Fruit fly (Drosophila melanogaster) whole organism, adult: ENCODE data around the gene Rai1.
A peak's percentile ranks its signal among the peaks of the same experiment; 100 is the strongest.

Experiments
- CG11617 ChIP-seq: fragments of 200-800 bp; sonication (Bioruptor generic); optimal IDR thresholded peaks from 2 replicates; lab custom pipeline; 2017; ENCODE audit warnings: mild to moderate bottlenecking, missing biosample characterization, missing genetic modification reagents, missing genetic modification characterization
- CG12768 ChIP-seq: fragments of 200-800 bp; sonication (Bioruptor generic); optimal IDR thresholded peaks from 2 replicates; lab custom pipeline; 2017; ENCODE audit warnings: missing biosample characterization, missing genetic modification characterization, mild to moderate bottlenecking, moderate library complexity, missing genetic modification reagents
- CG14711 ChIP-seq: fragments of 200-800 bp; sonication (Bioruptor generic); optimal IDR thresholded peaks from 2 replicates; lab custom pipeline; 2018; ENCODE audit warnings: missing biosample characterization, mild to moderate bottlenecking, missing genetic modification characterization, moderate library complexity
- CG1620 ChIP-seq: fragments of 200-800 bp; sonication (Bioruptor generic); optimal IDR thresholded peaks from 2 replicates; lab custom pipeline; 2016; ENCODE audit warnings: missing biosample characterization, missing genetic modification characterization
- CG33017 ChIP-seq: fragments of 200-800 bp; sonication (Bioruptor generic); optimal IDR thresholded peaks from 2 replicates; lab custom pipeline; 2018; ENCODE audit warnings: missing biosample characterization, mild to moderate bottlenecking, missing genetic modification characterization, moderate library complexity
- CG5204 ChIP-seq: fragments of 200-800 bp; sonication (Bioruptor generic); optimal IDR thresholded peaks from 2 replicates; lab custom pipeline; 2016; ENCODE audit warnings: missing biosample characterization, missing genetic modification characterization
- CG7045 ChIP-seq: fragments of 200-800 bp; sonication (Bioruptor generic); optimal IDR thresholded peaks from 2 replicates; lab custom pipeline; 2017; ENCODE audit warnings: missing biosample characterization, mild to moderate bottlenecking, missing genetic modification characterization
- CG7101 ChIP-seq: fragments of 200-800 bp; sonication (Bioruptor generic); optimal IDR thresholded peaks from 2 replicates; lab custom pipeline; 2018; ENCODE audit warnings: missing biosample characterization, mild to moderate bottlenecking, missing genetic modification characterization, moderate library complexity
- Clk ChIP-seq: fragments of 200-800 bp; sonication (Bioruptor generic); optimal IDR thresholded peaks from 2 replicates; lab custom pipeline; 2017; ENCODE audit warnings: missing biosample characterization, missing genetic modification characterization
- Crg-1 ChIP-seq: fragments of 200-800 bp; sonication (Bioruptor generic); optimal IDR thresholded peaks from 2 replicates; lab custom pipeline; 2016; ENCODE audit warnings: missing biosample characterization, missing genetic modification characterization
- Hr96 ChIP-seq: fragments of 200-800 bp; sonication (Bioruptor generic); optimal IDR thresholded peaks from 2 replicates; lab custom pipeline; 2016; ENCODE audit warnings: missing biosample characterization, missing genetic modification characterization
- Mnt ChIP-seq: fragments of 200-800 bp; sonication (Bioruptor generic); optimal IDR thresholded peaks from 2 replicates; lab custom pipeline; 2016; ENCODE audit warnings: missing biosample characterization, mild to moderate bottlenecking, missing genetic modification characterization
- bab1 ChIP-seq: fragments of 200-800 bp; sonication (Bioruptor generic); optimal IDR thresholded peaks from 3 replicates; lab custom pipeline; 2019; ENCODE audit warnings: missing biosample characterization, mild to moderate bottlenecking, missing genetic modification characterization, moderate library complexity
- cic ChIP-seq: fragments of 200-800 bp; sonication (Bioruptor generic); optimal IDR thresholded peaks from 2 replicates; lab custom pipeline; 2017; ENCODE audit warnings: missing biosample characterization, mild to moderate bottlenecking, missing genetic modification characterization, moderate library complexity
- cnc ChIP-seq, 2 experiments: fragments of >200 bp; optimal IDR thresholded peaks; 2 replicates each; lab custom pipeline; 2017
- kay ChIP-seq: fragments of 200-800 bp; sonication (Bioruptor generic); peaks from one replicate; lab custom pipeline; 2016; ENCODE audit warnings: missing biosample characterization, missing genetic modification characterization, borderline replicate concordance
- ovo ChIP-seq: fragments of 200-800 bp; sonication (Bioruptor generic); optimal IDR thresholded peaks from 2 replicates; lab custom pipeline; 2016; ENCODE audit warnings: missing biosample characterization, missing genetic modification characterization
- pad ChIP-seq: fragments of 200-800 bp; sonication (Bioruptor generic); optimal IDR thresholded peaks from 3 replicates; lab custom pipeline; 2017; ENCODE audit warnings: missing biosample characterization, missing genetic modification characterization, mild to moderate bottlenecking, moderate library complexity, missing genetic modification reagents
- tj ChIP-seq: fragments of 200-800 bp; sonication (Bioruptor generic); optimal IDR thresholded peaks from 3 replicates; lab custom pipeline; 2017; ENCODE audit warnings: missing biosample characterization, mild to moderate bottlenecking, missing genetic modification characterization, moderate library complexity
- toe ChIP-seq: fragments of 200-800 bp; sonication (Bioruptor generic); optimal IDR thresholded peaks from 2 replicates; lab custom pipeline; 2016; ENCODE audit warnings: missing biosample characterization, missing genetic modification characterization

Rai1 gene

dm6 chrX:16798166-16798565 lies 5.0 kb downstream of the Rai1 start:
- TF ChIP-seq Clk (GFP tag; lab: Kevin White, UChicago) (no peak), tj (no peak), pad (GFP tag; lab: Kevin White, UChicago) (no peak), CG7101 (tag; lab: Kevin White, UChicago) (no peak), CG11617 (GFP tag; lab: Kevin White, UChicago) (no peak), CG1620 (no peak), kay (GFP tag; lab: Kevin White, UChicago) (no peak), CG7045 (no peak), CG12768 (GFP tag; lab: Kevin White, UChicago) (no peak), CG5204 (GFP tag; lab: Kevin White, UChicago) (no peak)

dm6 chrX:16793129-16793748 lies 9.9 kb downstream of the Rai1 start:
- peak; percentile 69 for TF ChIP-seq Mnt (GFP tag; lab: Kevin White, UChicago)
- TF ChIP-seq cic (GFP tag; lab: Kevin White, UChicago) = no peak

- TF ChIP-seq bab1 (GFP tag; lab: Kevin White, UChicago) = peak; percentile 50
- peak; percentile 12 for TF ChIP-seq tj
- TF ChIP-seq CG1620 = peak; percentile 25
- TF ChIP-seq pad (GFP tag; lab: Kevin White, UChicago) = peak; percentile 96
- TF ChIP-seq Clk (GFP tag; lab: Kevin White, UChicago) = no peak
- TF ChIP-seq CG5204 (GFP tag; lab: Kevin White, UChicago) = no peak
- TF ChIP-seq CG33017 (tag; lab: Kevin White, UChicago) = no peak
- TF ChIP-seq cnc (optimal IDR thresholded peaks at IDR 0.05; lab: Kevin White, UChicago) = no peak
- TF ChIP-seq cic (GFP tag; lab: Kevin White, UChicago) = no peak
- TF ChIP-seq Mnt (GFP tag; lab: Kevin White, UChicago) = peak; percentile 69
These were observed 11.0 kb downstream of the Rai1 start, which contains the start of gene CG4768 for dm6 chrX:16791920-16792829. TSS of gene CG4768 (plus strand) at chrX:16792119.

dm6 chrX:16791058-16791457 lies 12.1 kb downstream of the Rai1 start, which contains the start of gene Rrp45:
TSS of gene Rrp45 (minus strand) at chrX:16791266.
- TF ChIP-seq Clk (GFP tag; lab: Kevin White, UChicago) = no peak
- TF ChIP-seq CG1620 = peak; percentile 25
- peak; percentile 90 for TF ChIP-seq Mnt (GFP tag; lab: Kevin White, UChicago)
- TF ChIP-seq ovo = no peak

dm6 chrX:16787416-16787900 lies 15.7 kb downstream of the Rai1 start:
- TF ChIP-seq Clk (GFP tag; lab: Kevin White, UChicago) = no peak
- no peak for TF ChIP-seq cic (GFP tag; lab: Kevin White, UChicago)
- no peak for TF ChIP-seq Hr96 (GFP tag; lab: Kevin White, UChicago)
- TF ChIP-seq CG7101 (tag; lab: Kevin White, UChicago) = peak; percentile 58
- no peak for TF ChIP-seq CG1620
- TF ChIP-seq ovo = no peak
- peak; percentile 3 for TF ChIP-seq bab1 (GFP tag; lab: Kevin White, UChicago)
- TF ChIP-seq tj = no peak
- no peak for TF ChIP-seq CG5204 (GFP tag; lab: Kevin White, UChicago)
- TF ChIP-seq CG11617 (GFP tag; lab: Kevin White, UChicago) = peak; percentile 7
- no peak for TF ChIP-seq CG12768 (GFP tag; lab: Kevin White, UChicago)
- TF ChIP-seq Crg-1 (GFP tag; lab: Kevin White, UChicago) = peak; percentile 12
- TF ChIP-seq CG33017 (tag; lab: Kevin White, UChicago) = no peak
- TF ChIP-seq cnc (optimal IDR thresholded peaks at IDR 0.05; lab: Kevin White, UChicago) = no peak
- no peak for TF ChIP-seq kay (GFP tag; lab: Kevin White, UChicago)
- TF ChIP-seq Mnt (GFP tag; lab: Kevin White, UChicago) = no peak
- no peak for TF ChIP-seq toe (GFP tag; lab: Kevin White, UChicago)
- TF ChIP-seq pad (GFP tag; lab: Kevin White, UChicago) = no peak
- no peak for TF ChIP-seq CG7045
- TF ChIP-seq CG14711 = peak; percentile 17

- TF ChIP-seq CG5204 (GFP tag; lab: Kevin White, UChicago) = no peak
- no peak for TF ChIP-seq kay (GFP tag; lab: Kevin White, UChicago)
- no peak for TF ChIP-seq CG14711
- TF ChIP-seq CG7101 (tag; lab: Kevin White, UChicago) = no peak
These were observed 16.2 kb downstream of the Rai1 start, which contains the start of the genes CG9609 and Sap30 for dm6 chrX:16786860-16787415. TSS of gene CG9609 (minus strand) at chrX:16787008. TSS of gene Sap30 (plus strand) at chrX:16787283.
